Worm (Caenorhabditis elegans): ENCODE results near the gene lgc-56.
A peak's percentile ranks its signal among the peaks of the same experiment; 100 is the strongest.
"Not testable (repeated sequence)": the region's sequence is repeated elsewhere in the genome, so short reads cannot be mapped to it uniquely, and the experiment has no call there.

Gene lgc-56

ce11 chrII:5115235-5115634 is 14.9 kb upstream of the lgc-56 start, which contains the start of gene msp-74:
TSS of gene msp-74 (minus strand) at chrII:5115335.
- not testable (repeated sequence) for TF ChIP-seq unc-42, ceh-48, sdc-2 (tag; optimal IDR thresholded peaks at IDR 0.05)

- no peak for TF ChIP-seq npax-4 (tag; optimal IDR thresholded peaks at IDR 0.05)
- no peak for TF ChIP-seq ceh-45 (GFP tag; IDR thresholded peaks at IDR 0.05)
- no peak for TF ChIP-seq ceh-18 (tag; optimal IDR thresholded peaks at IDR 0.05)
- no peak for TF ChIP-seq ceh-22 (tag; optimal IDR thresholded peaks at IDR 0.05)
- TF ChIP-seq hlh-30 (tag; optimal IDR thresholded peaks at IDR 0.05; ENCODE audit: insufficient read depth), result no peak
- no peak for TF ChIP-seq Y22D7AL.16 (tag; optimal IDR thresholded peaks at IDR 0.05)
- TF ChIP-seq ceh-31 (tag; optimal IDR thresholded peaks at IDR 0.05), result no peak
- TF ChIP-seq gmeb-2 (tag; optimal IDR thresholded peaks at IDR 0.05), result no peak
Observed at ce11 chrII:5115733-5116132, 14.4 kb upstream of the lgc-56 start, which contains the start of gene srsy-1. TSS of gene srsy-1 (plus strand) at chrII:5116033.

- peak; percentile 81 for TF ChIP-seq unc-55 (GFP tag; optimal IDR thresholded peaks at IDR 0.05)
- no peak for TF ChIP-seq sox-4 (tag; optimal IDR thresholded peaks at IDR 0.05)
Observed at ce11 chrII:5120612-5121011, 9.6 kb upstream of the lgc-56 start.

ce11 chrII:5131800-5132199 is 1.6 kb downstream of the lgc-56 start:
- TF ChIP-seq syd-9 (tag; optimal IDR thresholded peaks at IDR 0.05) (no peak), elt-4 (tag; optimal IDR thresholded peaks at IDR 0.05) (no peak), sdc-2 (tag; optimal IDR thresholded peaks at IDR 0.05) (no peak), ceh-18 (tag; optimal IDR thresholded peaks at IDR 0.05) (no peak), elt-2 (tag; optimal IDR thresholded peaks at IDR 0.05) (no peak), fax-1 (tag; optimal IDR thresholded peaks at IDR 0.05) (no peak), hlh-13 (GFP tag; optimal IDR thresholded peaks at IDR 0.05) (no peak), nhr-11 (tag; optimal IDR thresholded peaks at IDR 0.05) (no peak), hlh-8 (tag; optimal IDR thresholded peaks at IDR 0.05) (no peak), sox-4 (tag; optimal IDR thresholded peaks at IDR 0.05) (no peak), pax-1 (tag; optimal IDR thresholded peaks at IDR 0.05) (no peak), unc-86 (tag; optimal IDR thresholded peaks at IDR 0.05) (no peak)

- TF ChIP-seq odd-2 (tag; optimal IDR thresholded peaks at IDR 0.05), result no peak
- no peak for TF ChIP-seq ama-1 (optimal IDR thresholded peaks at IDR 0.05)
- TF ChIP-seq sdc-2 (tag; optimal IDR thresholded peaks at IDR 0.05), result no peak
- TF ChIP-seq C38D4.7 (GFP tag; optimal IDR thresholded peaks at IDR 0.05), result no peak
- no peak for TF ChIP-seq hlh-6 (tag; optimal IDR thresholded peaks at IDR 0.05)
- no peak for TF ChIP-seq F13H6.1 (tag; optimal IDR thresholded peaks at IDR 0.05)
- TF ChIP-seq elt-2 (tag; optimal IDR thresholded peaks at IDR 0.05), result no peak
- no peak for TF ChIP-seq K02D7.2 (tag; optimal IDR thresholded peaks at IDR 0.05)
Observed at ce11 chrII:5136296-5136767, 6.2 kb downstream of the lgc-56 start, which contains the start of gene F58A6.2. TSS of gene F58A6.2 (plus strand) at chrII:5136717.

ce11 chrII:5141945-5142514 is 11.8 kb downstream of the lgc-56 start, which contains the start of gene nas-29:
TSS of gene nas-29 (minus strand) at chrII:5142036.
- no peak for TF ChIP-seq ztf-16 (tag; optimal IDR thresholded peaks at IDR 0.05)
- TF ChIP-seq elt-2 (tag; optimal IDR thresholded peaks at IDR 0.05), result peak; percentile 65

- TF ChIP-seq sdc-2 (tag; optimal IDR thresholded peaks at IDR 0.05), result no peak
- no peak for TF ChIP-seq hlh-15 (tag; optimal IDR thresholded peaks at IDR 0.05)
- no peak for TF ChIP-seq tbx-2 (tag; optimal IDR thresholded peaks at IDR 0.05)
- no peak for TF ChIP-seq ceh-14 (tag; optimal IDR thresholded peaks at IDR 0.05)
- no peak for TF ChIP-seq rnt-1 (tag; optimal IDR thresholded peaks at IDR 0.05)
- no peak for TF ChIP-seq ttx-3 (tag; optimal IDR thresholded peaks at IDR 0.05)
- no peak for TF ChIP-seq lim-6 (tag; optimal IDR thresholded peaks at IDR 0.05)
- no peak for TF ChIP-seq nhr-11 (tag; optimal IDR thresholded peaks at IDR 0.05)
Observed at ce11 chrII:5142619-5143018, 12.4 kb downstream of the lgc-56 start, which contains the start of gene F58A6.1. TSS of gene F58A6.1 (plus strand) at chrII:5142919.

Data from whole organism, late embryonic.